Fruit fly (Drosophila melanogaster) whole organism, pupa: ENCODE data around the gene CG2256.

Experiments
- CG10348 ChIP-seq: fragments of 200-800 bp; sonication (Bioruptor generic); IDR thresholded peaks from 2 replicates; pipeline ENCODE4 v1.3.6; 2022; ENCODE audit warnings: missing biosample characterization, missing genetic modification characterization
- CG12605 ChIP-seq: fragments of 200-800 bp; sonication (Bioruptor generic); IDR thresholded peaks from 2 replicates; pipeline ENCODE4 v1.3.6; 2022; ENCODE audit warnings: missing biosample characterization, missing genetic modification characterization
- CG13204 ChIP-seq: fragments of 200-800 bp; sonication (Bioruptor generic); optimal IDR thresholded peaks from 2 replicates; lab custom pipeline; 2018; ENCODE audit warnings: missing biosample characterization, mild to moderate bottlenecking, missing genetic modification characterization, moderate library complexity
- CG14655 ChIP-seq: fragments of 200-800 bp; sonication (Bioruptor generic); optimal IDR thresholded peaks from 3 replicates; lab custom pipeline; 2017; ENCODE audit warnings: mild to moderate bottlenecking, missing biosample characterization, missing genetic modification reagents, missing genetic modification characterization
- CG15710 ChIP-seq: fragments of 200-800 bp; sonication (Bioruptor generic); optimal IDR thresholded peaks from 2 replicates; lab custom pipeline; 2018; ENCODE audit warnings: missing biosample characterization, mild to moderate bottlenecking, missing genetic modification characterization, moderate library complexity
- CG17806 ChIP-seq: fragments of 200-800 bp; sonication (Bioruptor generic); optimal IDR thresholded peaks from 2 replicates; lab custom pipeline; 2018; ENCODE audit warnings: missing biosample characterization, mild to moderate bottlenecking, missing genetic modification characterization, moderate library complexity
- CG32121 ChIP-seq: fragments of 200-800 bp; sonication (Bioruptor generic); IDR thresholded peaks from 2 replicates; pipeline ENCODE4 v1.3.6; 2022; ENCODE audit warnings: missing biosample characterization, missing genetic modification characterization
- CG34367 ChIP-seq: fragments of 200-800 bp; sonication (Bioruptor generic); optimal IDR thresholded peaks from 2 replicates; lab custom pipeline; 2018; ENCODE audit warnings: missing biosample characterization, mild to moderate bottlenecking, missing genetic modification characterization
- CG4496 ChIP-seq: fragments of 200-800 bp; sonication (Bioruptor generic); IDR thresholded peaks from 3 replicates; pipeline ENCODE4 v1.3.6; 2022; ENCODE audit warnings: missing biosample characterization, missing genetic modification characterization
- CG8159 ChIP-seq: fragments of 200-800 bp; sonication (Bioruptor generic); optimal IDR thresholded peaks from 3 replicates; lab custom pipeline; 2018; ENCODE audit warnings: missing biosample characterization, mild to moderate bottlenecking, missing genetic modification characterization, moderate library complexity
- CG8301 ChIP-seq: fragments of 200-800 bp; sonication (Bioruptor generic); optimal IDR thresholded peaks from 2 replicates; lab custom pipeline; 2018; ENCODE audit warnings: missing biosample characterization, mild to moderate bottlenecking, missing genetic modification characterization
- CG9948 ChIP-seq: fragments of 200-800 bp; sonication (Bioruptor generic); optimal IDR thresholded peaks from 2 replicates; lab custom pipeline; 2018; ENCODE audit warnings: missing biosample characterization, mild to moderate bottlenecking, missing genetic modification characterization, moderate library complexity
- D1 ChIP-seq: fragments of 200-800 bp; sonication (Bioruptor generic); optimal IDR thresholded peaks from 2 replicates; lab custom pipeline; 2018; ENCODE audit warnings: missing biosample characterization, mild to moderate bottlenecking, missing genetic modification characterization, moderate library complexity
- EcR ChIP-seq: fragments of 200-800 bp; sonication (Bioruptor generic); optimal IDR thresholded peaks from 3 replicates; lab custom pipeline; 2019; ENCODE audit warnings: missing biosample characterization, missing genetic modification characterization, mild to moderate bottlenecking, moderate library complexity, missing genetic modification reagents
- Ets98B ChIP-seq: fragments of 200-800 bp; sonication (Bioruptor generic); IDR thresholded peaks from 2 replicates; pipeline ENCODE4 v1.3.6; 2022; ENCODE audit warnings: missing biosample characterization, missing genetic modification characterization
- Pif1A ChIP-seq: fragments of 200-800 bp; sonication (Bioruptor generic); optimal IDR thresholded peaks from 3 replicates; lab custom pipeline; 2016; ENCODE audit warnings: missing biosample characterization, missing genetic modification characterization
- Pif1B ChIP-seq: fragments of 200-800 bp; sonication (Bioruptor generic); optimal IDR thresholded peaks from 3 replicates; lab custom pipeline; 2016; ENCODE audit warnings: missing biosample characterization, missing genetic modification characterization
- Snoo ChIP-seq: fragments of 200-800 bp; sonication (Bioruptor generic); optimal IDR thresholded peaks from 3 replicates; lab custom pipeline; 2017; ENCODE audit warnings: missing biosample characterization, mild to moderate bottlenecking, missing genetic modification characterization, inconsistent platforms
- fd96Ca ChIP-seq: fragments of 200-800 bp; sonication (Bioruptor generic); IDR thresholded peaks from 3 replicates; pipeline ENCODE4 v1.3.6; 2022; ENCODE audit warnings: missing biosample characterization, missing genetic modification characterization
- gl ChIP-seq: fragments of 200-800 bp; sonication (Bioruptor generic); optimal IDR thresholded peaks from 2 replicates; lab custom pipeline; 2018; ENCODE audit warnings: missing biosample characterization, mild to moderate bottlenecking, missing genetic modification characterization
- rn ChIP-seq: fragments of 200-800 bp; sonication (Bioruptor generic); IDR thresholded peaks from 2 replicates; pipeline ENCODE4 v1.3.6; 2022; ENCODE audit warnings: missing biosample characterization, missing genetic modification characterization

The CG2256 gene

DNA sequence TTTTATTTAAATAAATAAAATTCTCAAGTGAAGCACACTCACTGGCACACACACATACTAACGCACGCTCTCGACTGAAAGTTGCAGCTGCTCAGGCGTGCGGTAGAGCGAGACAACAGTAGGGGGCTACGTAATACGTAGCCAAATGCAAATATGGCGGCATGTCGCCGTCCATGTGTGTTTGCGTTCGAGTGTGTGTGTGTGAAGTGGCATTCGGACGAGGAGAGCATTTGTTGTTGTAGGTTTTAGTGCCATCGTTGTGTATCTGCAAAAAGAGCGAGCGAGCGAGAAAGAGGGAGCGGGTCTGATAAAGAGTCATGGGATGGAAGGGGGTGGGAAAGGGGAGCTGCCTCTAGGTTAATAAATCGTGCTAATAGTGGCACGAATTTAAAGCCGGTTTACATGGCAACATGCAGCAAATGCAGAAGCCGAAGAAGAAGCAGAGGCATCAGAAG is 28.5 kb downstream of the CG2256 start:
- peak; percentile 50 for TF ChIP-seq Ets98B (GFP tag; lab: Robert Waterston, UW)
- peak; percentile 21 for TF ChIP-seq Pif1B
- peak; percentile 29 for TF ChIP-seq gl (tag; lab: Kevin White, UChicago)
- TF ChIP-seq CG4496 (GFP tag; lab: Robert Waterston, UW), result peak; percentile 68; the same call in 2 of the 3 replicates
- TF ChIP-seq EcR (GFP tag; lab: Kevin White, UChicago), result peak; percentile 55
- TF ChIP-seq CG12605 (GFP tag; lab: Robert Waterston, UW), result peak; percentile 60
- TF ChIP-seq CG8301, result no peak
- peak; percentile 23 for TF ChIP-seq CG13204 (GFP tag; lab: Kevin White, UChicago)
- no peak for TF ChIP-seq Snoo (tag; lab: Kevin White, UChicago)
- TF ChIP-seq CG15710 (tag; lab: Kevin White, UChicago), result no peak
- no peak for TF ChIP-seq CG14655 (GFP tag; lab: Kevin White, UChicago)
- no peak for TF ChIP-seq CG10348 (GFP tag; lab: Robert Waterston, UW)
- TF ChIP-seq fd96Ca (GFP tag; lab: Robert Waterston, UW), result peak; percentile 59; the same call in 1 of the 3 replicates
- no peak for TF ChIP-seq CG34367 (tag; lab: Kevin White, UChicago)
- no peak for TF ChIP-seq Pif1A (GFP tag; lab: Kevin White, UChicago)
- peak; percentile 35; the same call in 1 of the 2 replicates for TF ChIP-seq CG32121 (GFP tag; lab: Robert Waterston, UW)
- no peak for TF ChIP-seq D1 (tag; lab: Kevin White, UChicago)
- no peak for TF ChIP-seq CG9948 (tag; lab: Kevin White, UChicago)
- no peak for TF ChIP-seq rn (GFP tag; lab: Robert Waterston, UW)
- TF ChIP-seq CG8159, result no peak
- TF ChIP-seq CG17806 (tag; lab: Kevin White, UChicago), result no peak

DNA sequence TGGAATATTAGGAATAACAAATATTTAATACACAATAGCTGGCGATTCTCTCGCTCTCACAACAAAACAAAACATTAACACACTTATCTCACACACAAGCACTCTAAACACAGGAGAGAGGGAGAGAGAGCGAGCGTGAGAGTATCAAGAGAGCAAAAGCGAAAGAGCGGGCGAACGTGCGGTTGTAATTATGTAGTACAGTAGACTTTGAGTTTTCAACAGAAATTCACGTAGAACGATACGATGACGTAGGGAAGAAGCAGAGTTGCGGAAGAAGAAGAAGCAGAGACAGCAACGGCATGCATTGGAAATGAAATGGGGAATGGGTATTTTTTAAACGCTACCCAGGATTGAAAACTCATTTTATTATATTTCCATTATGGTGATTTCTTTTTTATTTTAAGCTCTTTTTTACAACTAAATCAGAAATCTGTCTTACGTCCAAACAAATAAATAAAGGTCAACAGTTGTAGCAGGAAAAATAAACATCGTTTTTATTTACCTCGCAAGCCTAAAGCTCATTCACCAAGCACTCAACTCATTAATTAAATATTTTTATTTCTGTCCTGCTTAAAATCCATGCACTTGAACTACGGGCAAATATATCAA is 29.1 kb downstream of the CG2256 start:
- TF ChIP-seq Pif1A (GFP tag; lab: Kevin White, UChicago) (no peak), CG4496 (GFP tag; lab: Robert Waterston, UW) (peak; percentile 6; the same call in 1 of the 3 replicates), CG12605 (GFP tag; lab: Robert Waterston, UW) (peak; percentile 26), D1 (tag; lab: Kevin White, UChicago) (no peak), Ets98B (GFP tag; lab: Robert Waterston, UW) (peak; percentile 7; the same call in 1 of the 2 replicates), CG34367 (tag; lab: Kevin White, UChicago) (no peak), CG32121 (GFP tag; lab: Robert Waterston, UW) (no peak), gl (tag; lab: Kevin White, UChicago) (peak; percentile 6), CG9948 (tag; lab: Kevin White, UChicago) (no peak), CG14655 (GFP tag; lab: Kevin White, UChicago) (no peak), Pif1B (no peak)

DNA sequence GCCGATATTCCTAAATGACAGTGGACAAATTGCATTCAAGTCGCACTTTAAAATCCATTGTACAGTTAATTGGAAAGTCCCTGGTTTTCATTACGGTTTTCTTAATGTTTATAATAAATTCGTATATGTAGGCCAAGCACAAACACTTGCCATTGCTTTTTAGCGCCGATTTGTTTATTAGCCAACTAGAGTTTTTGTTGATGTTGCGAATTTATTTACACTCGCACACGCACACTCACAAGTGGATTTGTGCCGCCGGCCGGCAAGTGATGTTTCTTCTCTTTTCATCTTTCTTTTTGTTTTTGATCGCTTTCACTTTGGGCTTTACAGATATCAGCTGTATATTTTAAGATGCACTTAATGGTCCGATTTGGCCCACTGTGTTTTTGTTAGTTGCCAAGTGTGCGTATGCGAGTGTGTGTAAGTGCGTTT is 29.7 kb downstream of the CG2256 start:
- no peak for TF ChIP-seq EcR (GFP tag; lab: Kevin White, UChicago)
- TF ChIP-seq CG4496 (GFP tag; lab: Robert Waterston, UW), result peak; percentile 58; the same call in 1 of the 3 replicates
- peak; percentile 46; the same call in 1 of the 2 replicates for TF ChIP-seq CG32121 (GFP tag; lab: Robert Waterston, UW)
- TF ChIP-seq CG14655 (GFP tag; lab: Kevin White, UChicago), result peak; percentile 87
- TF ChIP-seq CG34367 (tag; lab: Kevin White, UChicago), result peak; percentile 56
- no peak for TF ChIP-seq gl (tag; lab: Kevin White, UChicago)
- TF ChIP-seq rn (GFP tag; lab: Robert Waterston, UW), result peak; percentile 46; the same call in 1 of the 2 replicates
- peak; percentile 69; the same call in 2 of the 3 replicates for TF ChIP-seq fd96Ca (GFP tag; lab: Robert Waterston, UW)
- TF ChIP-seq CG17806 (tag; lab: Kevin White, UChicago), result peak; percentile 61
- TF ChIP-seq Ets98B (GFP tag; lab: Robert Waterston, UW), result peak; percentile 7; the same call in 1 of the 2 replicates
- peak; percentile 59 for TF ChIP-seq Pif1A (GFP tag; lab: Kevin White, UChicago)
- TF ChIP-seq CG10348 (GFP tag; lab: Robert Waterston, UW), result no peak
- peak; percentile 76 for TF ChIP-seq CG9948 (tag; lab: Kevin White, UChicago)
- peak; percentile 75 for TF ChIP-seq CG15710 (tag; lab: Kevin White, UChicago)
- peak; percentile 78 for TF ChIP-seq CG8301
- TF ChIP-seq CG13204 (GFP tag; lab: Kevin White, UChicago), result no peak
- peak; percentile 60 for TF ChIP-seq Snoo (tag; lab: Kevin White, UChicago)
- TF ChIP-seq CG12605 (GFP tag; lab: Robert Waterston, UW), result no peak
- no peak for TF ChIP-seq D1 (tag; lab: Kevin White, UChicago)
- peak; percentile 80 for TF ChIP-seq CG8159
- peak; percentile 42 for TF ChIP-seq Pif1B

DNA sequence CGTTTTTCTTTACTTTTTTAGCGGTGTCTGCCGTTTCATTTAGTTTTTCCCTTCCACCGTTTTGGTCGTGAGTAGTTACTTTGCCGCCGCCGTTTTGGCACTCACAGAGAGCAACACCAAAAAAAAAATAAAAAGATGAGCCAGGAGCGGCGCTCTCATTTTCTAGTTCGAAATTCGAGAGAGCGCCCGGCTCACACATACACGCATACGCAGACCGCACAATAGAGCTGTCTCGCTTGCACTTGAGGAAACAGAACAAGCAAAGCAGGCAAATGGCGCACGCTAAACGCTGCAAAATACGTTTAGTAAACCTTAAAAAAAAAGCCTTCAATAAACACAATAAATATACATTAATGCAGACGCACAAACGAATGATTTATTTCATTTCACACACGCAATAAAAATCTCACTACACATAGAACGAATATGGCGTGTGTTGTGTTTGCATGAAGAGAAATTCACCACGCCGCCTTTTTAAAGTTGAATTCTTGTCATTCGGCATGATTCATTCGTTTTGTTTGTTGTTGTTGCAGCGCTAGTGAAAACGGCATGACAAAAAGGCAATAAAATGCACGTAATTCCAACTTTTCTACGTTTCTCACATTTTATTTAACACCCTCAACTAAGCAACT is 30.3 kb downstream of the CG2256 start:
- no peak for TF ChIP-seq Pif1A (GFP tag; lab: Kevin White, UChicago)
- peak; percentile 0 for TF ChIP-seq Snoo (tag; lab: Kevin White, UChicago)
- TF ChIP-seq gl (tag; lab: Kevin White, UChicago), result peak; percentile 36
- no peak for TF ChIP-seq rn (GFP tag; lab: Robert Waterston, UW)
- no peak for TF ChIP-seq CG10348 (GFP tag; lab: Robert Waterston, UW)
- TF ChIP-seq fd96Ca (GFP tag; lab: Robert Waterston, UW), result peak; percentile 54; the same call in 1 of the 3 replicates
- TF ChIP-seq CG34367 (tag; lab: Kevin White, UChicago), result no peak
- TF ChIP-seq CG4496 (GFP tag; lab: Robert Waterston, UW), result peak; percentile 76
- TF ChIP-seq CG32121 (GFP tag; lab: Robert Waterston, UW), result peak; percentile 37; the same call in 1 of the 2 replicates
- no peak for TF ChIP-seq EcR (GFP tag; lab: Kevin White, UChicago)
- no peak for TF ChIP-seq CG14655 (GFP tag; lab: Kevin White, UChicago)
- TF ChIP-seq CG9948 (tag; lab: Kevin White, UChicago), result no peak
- peak; percentile 19 for TF ChIP-seq CG15710 (tag; lab: Kevin White, UChicago)
- TF ChIP-seq CG17806 (tag; lab: Kevin White, UChicago), result no peak
- TF ChIP-seq Pif1B, result peak; percentile 51
- TF ChIP-seq Ets98B (GFP tag; lab: Robert Waterston, UW), result peak; percentile 46; the same call in 1 of the 2 replicates
- no peak for TF ChIP-seq CG8159
- TF ChIP-seq CG13204 (GFP tag; lab: Kevin White, UChicago), result peak; percentile 18
- TF ChIP-seq CG12605 (GFP tag; lab: Robert Waterston, UW), result peak; percentile 31; the same call in 1 of the 2 replicates
- TF ChIP-seq, all 21 proteins: peak for 10
